Worm (Caenorhabditis elegans) whole organism, early embryonic: ENCODE data around the gene Y37D8A.6.

Experiments
- aly-1 ChIP-seq: sonication (generic microtip); optimal IDR thresholded peaks from 2 replicates; lab custom pipeline; 2016; ENCODE audit warnings: missing genetic modification characterization, missing compliant biosample characterization
- ama-1 ChIP-seq: fragments of 150-350 bp; optimal IDR thresholded peaks from 2 replicates; lab custom pipeline; 2014
- ets-7 ChIP-seq: sonication (generic microtip); optimal IDR thresholded peaks from 2 replicates; lab custom pipeline; 2016; ENCODE audit warnings: missing genotype, missing genetic modification characterization, missing compliant biosample characterization
- flt-1 ChIP-seq: fragments of 200-800 bp; sonication (Bioruptor generic); IDR thresholded peaks from 2 replicates; pipeline ENCODE4 v1.3.6; 2022; ENCODE audit warnings: missing genetic modification characterization, missing compliant biosample characterization
- pes-1 ChIP-seq: fragments of 200-800 bp; sonication (Bioruptor generic); IDR thresholded peaks from 2 replicates; pipeline ENCODE4 v1.3.6; 2022; ENCODE audit warnings: missing genetic modification reagents, missing genetic modification characterization, missing compliant biosample characterization
- scrt-1 ChIP-seq: fragments of 200-800 bp; sonication (Bioruptor generic); IDR thresholded peaks from 2 replicates; pipeline ENCODE4 v1.3.6; 2022; ENCODE audit warnings: missing genetic modification characterization, missing compliant biosample characterization
- tra-4 ChIP-seq: sonication (generic microtip); optimal IDR thresholded peaks from 2 replicates; lab custom pipeline; 2017; ENCODE audit warnings: missing genetic modification characterization, missing compliant biosample characterization

DNA sequence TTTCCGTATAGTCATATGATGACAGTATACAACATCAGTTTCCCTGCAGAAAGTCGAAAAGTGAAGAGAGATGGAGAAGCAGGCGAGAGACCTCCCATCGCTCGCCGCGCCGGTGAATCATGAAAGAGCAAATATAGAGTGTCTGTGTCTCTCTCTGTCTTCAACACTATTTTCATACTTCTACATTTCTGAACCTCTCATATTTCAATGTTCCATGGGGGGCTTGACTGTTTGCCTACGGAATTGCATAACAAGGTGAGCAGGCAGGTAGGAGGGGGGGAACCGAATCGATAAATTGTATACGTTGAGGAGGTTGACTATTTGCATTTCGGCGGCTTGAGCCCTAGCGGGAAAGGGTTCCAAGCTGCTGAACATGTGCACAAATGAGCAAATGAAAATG lies 49.8 kb upstream of the Y37D8A.6 start:
- TF ChIP-seq flt-1 (GFP tag; lab: Robert Waterston, UW) = no peak
- TF ChIP-seq pes-1 (GFP tag; lab: Robert Waterston, UW) = no peak
- no peak for TF ChIP-seq ama-1
- no peak for TF ChIP-seq ets-7 (tag; lab: Kevin White, UChicago)
- TF ChIP-seq scrt-1 = no peak
- TF ChIP-seq tra-4 (tag; lab: Kevin White, UChicago) = no peak
- TF ChIP-seq aly-1 (tag; lab: Kevin White, UChicago) = no peak
